Worm (Caenorhabditis elegans): ENCODE data around the gene Y8A9A.2.

Gene Y8A9A.2

DNA sequence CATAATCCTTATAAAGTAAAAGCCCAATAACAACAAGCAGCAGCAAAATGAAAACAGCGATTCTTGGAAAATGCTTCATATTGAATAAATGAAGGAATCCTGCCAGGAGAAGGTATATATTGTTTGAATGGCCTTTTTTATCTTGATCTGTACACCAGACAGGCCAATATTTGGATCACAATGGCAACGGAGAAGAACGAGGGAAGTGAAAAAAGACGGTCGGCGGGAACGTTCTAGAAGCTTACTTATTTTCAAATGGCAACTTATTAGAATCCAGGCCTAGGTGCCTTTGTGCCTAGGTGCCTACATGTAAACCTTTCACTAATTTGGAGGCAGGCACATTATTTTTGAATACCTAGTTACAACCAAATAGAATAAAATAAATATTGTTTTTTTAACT lies 32.4 kb downstream of the Y8A9A.2 start, which contains the start of gene F54D10.8:
TSS of gene F54D10.8 (minus strand) at position 101 of the 400 bp plus-strand sequence.
- TF ChIP-seq nhr-67 (tag; optimal IDR thresholded peaks at IDR 0.05) (no peak), elt-3 (tag; optimal IDR thresholded peaks at IDR 0.05) (no peak), nhr-23 (tag; optimal IDR thresholded peaks at IDR 0.05) (no peak), ama-1 (optimal IDR thresholded peaks at IDR 0.05) (no peak), ceh-28 (tag; optimal IDR thresholded peaks at IDR 0.05) (no peak), nhr-76 (tag; optimal IDR thresholded peaks at IDR 0.05) (no peak), fkh-2 (tag; optimal IDR thresholded peaks at IDR 0.05) (no peak), elt-2 (tag; optimal IDR thresholded peaks at IDR 0.05) (no peak), nhr-43 (tag; optimal IDR thresholded peaks at IDR 0.05; ENCODE audit: poor library complexity, severe bottlenecking) (no peak), egl-5 (tag; optimal IDR thresholded peaks at IDR 0.05) (no peak), daf-12 (tag; optimal IDR thresholded peaks at IDR 0.05) (no peak), unc-62 (GFP tag; optimal IDR thresholded peaks at IDR 0.05) (no peak), nhr-77 (tag; optimal IDR thresholded peaks at IDR 0.05) (no peak), mdl-1 (tag; optimal IDR thresholded peaks at IDR 0.05) (no peak)

DNA sequence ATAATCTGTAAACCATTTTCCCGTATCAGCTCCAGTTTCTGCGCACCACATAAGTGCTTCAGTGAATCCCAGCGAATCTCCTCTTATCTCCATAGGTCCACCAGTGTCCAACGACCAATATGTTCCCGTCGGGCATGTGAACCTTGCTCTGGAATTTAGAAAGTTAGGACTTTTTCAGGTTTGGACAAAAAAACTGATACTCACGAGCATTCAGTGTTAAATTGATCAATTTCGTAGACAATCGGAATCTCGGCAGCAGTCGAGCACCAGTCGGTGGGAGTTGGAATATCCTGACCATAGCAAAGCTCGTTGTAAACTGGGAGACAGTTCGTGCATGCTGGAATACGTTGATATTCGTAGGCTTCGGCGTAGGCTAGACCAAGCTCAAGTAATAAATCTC lies 34.2 kb downstream of the Y8A9A.2 start:
- no peak for TF ChIP-seq pqm-1 (tag; optimal IDR thresholded peaks at IDR 0.05)
- no peak for TF ChIP-seq nhr-25 (tag; optimal IDR thresholded peaks at IDR 0.05)
- TF ChIP-seq tbx-2 (tag; optimal IDR thresholded peaks at IDR 0.05), result no peak
- no peak for TF ChIP-seq skn-1 (tag; optimal IDR thresholded peaks at IDR 0.05)
- no peak for TF ChIP-seq sea-2 (GFP tag; optimal IDR thresholded peaks at IDR 0.05)
- TF ChIP-seq egl-27 (tag; optimal IDR thresholded peaks at IDR 0.05), result no peak
- TF ChIP-seq pha-4 (tag; optimal IDR thresholded peaks at IDR 0.05), result no peak
- no peak for TF ChIP-seq nhr-77 (tag; optimal IDR thresholded peaks at IDR 0.05)
- no peak for TF ChIP-seq elt-2 (tag; optimal IDR thresholded peaks at IDR 0.05)
- no peak for TF ChIP-seq ceh-82 (tag; optimal IDR thresholded peaks at IDR 0.05)
- TF ChIP-seq nhr-23 (tag; optimal IDR thresholded peaks at IDR 0.05), result no peak
- no peak for TF ChIP-seq zag-1 (tag; optimal IDR thresholded peaks at IDR 0.05)
- no peak for TF ChIP-seq elt-1 (tag; optimal IDR thresholded peaks at IDR 0.05)
- no peak for TF ChIP-seq nhr-28 (tag; optimal IDR thresholded peaks at IDR 0.05)
- no peak for TF ChIP-seq ztf-11 (tag; optimal IDR thresholded peaks at IDR 0.05)
- TF ChIP-seq mdl-1 (tag; optimal IDR thresholded peaks at IDR 0.05), result no peak
- no peak for TF ChIP-seq fkh-2 (tag; optimal IDR thresholded peaks at IDR 0.05)
- TF ChIP-seq ztf-4 (tag; optimal IDR thresholded peaks at IDR 0.05), result no peak
- TF ChIP-seq unc-39 (tag; optimal IDR thresholded peaks at IDR 0.05), result no peak
- no peak for TF ChIP-seq lin-15B (tag; optimal IDR thresholded peaks at IDR 0.05)

- TF ChIP-seq tbx-2 (tag; optimal IDR thresholded peaks at IDR 0.05) (no peak), mml-1 (tag; optimal IDR thresholded peaks at IDR 0.05) (no peak), nhr-23 (tag; optimal IDR thresholded peaks at IDR 0.05) (no peak), egl-5 (tag; optimal IDR thresholded peaks at IDR 0.05) (no peak)
These were observed 37.0 kb downstream of the Y8A9A.2 start, which contains the start of gene F54D10.9 for ce11 chrII:3832383-3832782. Gene F54D10.9 (minus strand): TSS chrII:3832483.

DNA sequence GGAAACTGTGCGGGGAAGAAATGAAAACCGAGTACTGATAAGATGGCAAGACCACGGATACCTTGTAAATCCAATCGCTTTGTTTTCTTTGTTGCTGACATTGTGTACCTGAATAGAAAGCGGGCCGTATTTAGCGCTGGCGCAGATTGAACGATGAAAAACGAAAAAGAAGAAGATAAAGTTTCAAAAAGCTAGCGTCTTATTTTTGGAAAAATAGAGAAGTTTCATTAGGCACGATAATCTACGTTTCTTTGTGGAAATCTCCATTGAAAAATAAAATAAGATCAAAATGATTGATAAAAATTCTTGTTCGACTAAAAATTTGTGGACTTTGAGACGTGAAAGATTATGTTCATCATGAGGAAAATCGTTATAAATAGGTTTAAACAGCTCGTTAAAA lies 40.5 kb downstream of the Y8A9A.2 start, which contains the start of gene oac-4:
TSS of gene oac-4 (minus strand) at position 101 of the 400 bp plus-strand sequence.
- no peak for TF ChIP-seq lsy-12 (tag; optimal IDR thresholded peaks at IDR 0.05)
- no peak for TF ChIP-seq ceh-28 (tag; optimal IDR thresholded peaks at IDR 0.05)
- no peak for TF ChIP-seq nhr-11 (tag; optimal IDR thresholded peaks at IDR 0.05)
- no peak for TF ChIP-seq snpc-4 (tag; optimal IDR thresholded peaks at IDR 0.05)
- TF ChIP-seq nhr-77 (tag; optimal IDR thresholded peaks at IDR 0.05), result no peak
- TF ChIP-seq nhr-25 (tag; optimal IDR thresholded peaks at IDR 0.05), result no peak
- TF ChIP-seq daf-12 (tag; optimal IDR thresholded peaks at IDR 0.05), result no peak
- no peak for TF ChIP-seq elt-1 (tag; optimal IDR thresholded peaks at IDR 0.05)
- no peak for TF ChIP-seq skn-1 (tag; optimal IDR thresholded peaks at IDR 0.05)
- no peak for TF ChIP-seq unc-39 (tag; optimal IDR thresholded peaks at IDR 0.05)
- TF ChIP-seq hmg-11 (tag; optimal IDR thresholded peaks at IDR 0.05), result no peak
- TF ChIP-seq ama-1 (optimal IDR thresholded peaks at IDR 0.05), result no peak
- no peak for TF ChIP-seq zag-1 (tag; optimal IDR thresholded peaks at IDR 0.05)

DNA sequence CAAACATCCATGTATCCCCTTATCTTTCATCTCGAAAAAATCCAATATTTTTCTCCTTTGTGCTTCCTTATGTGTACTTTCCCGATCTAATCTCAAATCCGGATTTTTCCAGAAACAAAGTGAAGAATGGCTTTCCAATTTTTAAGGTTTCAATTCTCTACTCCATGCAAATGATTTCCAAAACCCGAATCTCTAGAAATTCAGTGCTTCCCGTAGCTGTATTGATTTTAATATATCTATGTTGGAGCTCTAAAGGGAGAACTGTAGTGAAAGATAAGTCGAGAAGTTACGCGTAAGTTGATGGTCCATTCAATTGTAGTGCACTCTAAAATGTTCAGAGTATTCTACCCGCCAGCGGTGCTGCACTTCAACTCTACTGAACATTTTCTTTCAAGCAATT lies 44.1 kb downstream of the Y8A9A.2 start, which contains the start of gene C17A2.4:
TSS of gene C17A2.4 (plus strand) at position 301 of the 400 bp plus-strand sequence.
- TF ChIP-seq ztf-11 (tag; optimal IDR thresholded peaks at IDR 0.05), result no peak
- TF ChIP-seq aly-2 (tag; optimal IDR thresholded peaks at IDR 0.05), result no peak
- no peak for TF ChIP-seq nhr-28 (tag; optimal IDR thresholded peaks at IDR 0.05)
- no peak for TF ChIP-seq snpc-4 (tag; optimal IDR thresholded peaks at IDR 0.05)
- no peak for TF ChIP-seq elt-2 (tag; optimal IDR thresholded peaks at IDR 0.05)
- TF ChIP-seq lin-15B (tag; optimal IDR thresholded peaks at IDR 0.05), result no peak
- TF ChIP-seq elt-1 (tag; optimal IDR thresholded peaks at IDR 0.05), result no peak
- TF ChIP-seq zag-1 (tag; optimal IDR thresholded peaks at IDR 0.05), result no peak
- TF ChIP-seq fos-1 (tag; optimal IDR thresholded peaks at IDR 0.05), result no peak
- no peak for TF ChIP-seq nhr-25 (tag; optimal IDR thresholded peaks at IDR 0.05)
- no peak for TF ChIP-seq hmg-11 (tag; optimal IDR thresholded peaks at IDR 0.05)
- TF ChIP-seq daf-12 (tag; optimal IDR thresholded peaks at IDR 0.05), result no peak
- no peak for TF ChIP-seq mml-1 (tag; optimal IDR thresholded peaks at IDR 0.05)
- no peak for TF ChIP-seq nhr-67 (tag; optimal IDR thresholded peaks at IDR 0.05)
- no peak for TF ChIP-seq ceh-16 (tag; optimal IDR thresholded peaks at IDR 0.05)
- TF ChIP-seq unc-62 (GFP tag; optimal IDR thresholded peaks at IDR 0.05), result no peak
- no peak for TF ChIP-seq R02D3.7 (tag; optimal IDR thresholded peaks at IDR 0.05)
- TF ChIP-seq tbx-2 (tag; optimal IDR thresholded peaks at IDR 0.05), result no peak

Measured in whole organism, L3 larva.